Fruit fly (Drosophila melanogaster): Measurements from ENCODE around the gene CG42465.

DNA sequence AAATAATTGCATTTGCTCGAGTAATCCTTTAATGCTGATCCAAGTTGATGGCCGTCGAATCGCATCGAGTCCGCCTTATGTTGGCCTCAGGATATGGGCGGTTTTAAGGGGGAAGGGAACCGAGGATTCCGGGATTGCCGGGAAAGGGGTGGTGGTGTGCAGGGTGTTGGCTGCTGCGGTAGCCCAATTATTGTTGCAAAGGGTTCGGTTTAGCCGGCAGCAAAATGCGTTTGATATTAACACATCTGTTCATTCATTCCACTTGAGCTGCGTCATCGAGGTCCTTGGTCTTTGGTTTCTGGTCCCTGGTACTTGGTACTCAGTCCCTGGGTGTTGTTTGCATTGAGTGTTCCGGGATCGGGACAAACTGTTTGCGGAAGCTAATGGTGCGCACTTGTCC is 18.7 kb upstream of the CG42465 start:
- no peak for TF ChIP-seq ttk (optimal IDR thresholded peaks at IDR 0.05)
- no peak for TF ChIP-seq psq (optimal IDR thresholded peaks at IDR 0.05)
- TF ChIP-seq Sin3A (optimal IDR thresholded peaks at IDR 0.05), result no peak
- no peak for TF ChIP-seq h (optimal IDR thresholded peaks at IDR 0.05)
- no peak for TF ChIP-seq Myc (optimal IDR thresholded peaks at IDR 0.05)
- TF ChIP-seq insv (optimal IDR thresholded peaks at IDR 0.05), result no peak

Data from Kc167 (cell line).